Worm (Caenorhabditis elegans) whole organism, late embryonic: ENCODE measurements around the gene ZK637.14.

Experiments used
- F13H6.1 ChIP-seq: sonication (generic microtip); optimal IDR thresholded peaks from 2 replicates; lab custom pipeline; 2016; ENCODE audit warnings: missing genetic modification characterization, missing compliant biosample characterization
- T23F11.4 ChIP-seq: fragments of 200-800 bp; sonication (Bioruptor generic); optimal IDR thresholded peaks from 2 replicates; lab custom pipeline; 2018; ENCODE audit warnings: mild to moderate bottlenecking, missing genetic modification characterization, missing compliant biosample characterization
- ahr-1 ChIP-seq: sonication (generic microtip); optimal IDR thresholded peaks from 2 replicates; lab custom pipeline; 2016; ENCODE audit warnings: missing genetic modification characterization, missing compliant biosample characterization
- ceh-22 ChIP-seq: sonication (generic microtip); optimal IDR thresholded peaks from 2 replicates; lab custom pipeline; 2017; ENCODE audit warnings: missing biosample characterization, missing genetic modification characterization
- ceh-24 ChIP-seq: sonication (generic microtip); optimal IDR thresholded peaks from 2 replicates; lab custom pipeline; 2016; ENCODE audit warnings: mild to moderate bottlenecking, missing genetic modification characterization, missing compliant biosample characterization
- ceh-30 ChIP-seq: fragments of 150-350 bp; optimal IDR thresholded peaks from 2 replicates; lab custom pipeline; 2014; ENCODE audit warnings: missing biosample characterization, missing genetic modification characterization
- ceh-31 ChIP-seq: sonication (generic microtip); optimal IDR thresholded peaks from 2 replicates; lab custom pipeline; 2016; ENCODE audit warnings: missing genetic modification characterization, missing compliant biosample characterization
- ceh-34 ChIP-seq: sonication (generic microtip); optimal IDR thresholded peaks from 2 replicates; lab custom pipeline; 2016; ENCODE audit warnings: mild to moderate bottlenecking, missing genetic modification characterization, missing compliant biosample characterization
- ceh-45 ChIP-seq: fragments of 200-800 bp; sonication (Bioruptor generic); IDR thresholded peaks from 2 replicates; pipeline ENCODE4 v1.3.6; 2022; ENCODE audit warnings: missing genetic modification reagents, missing genetic modification characterization, missing compliant biosample characterization
- ceh-48 ChIP-seq: sonication (generic microtip); optimal IDR thresholded peaks from 2 replicates; lab custom pipeline; 2016; ENCODE audit warnings: missing genetic modification characterization, inconsistent platforms, missing compliant biosample characterization
- che-1 ChIP-seq: sonication (generic microtip); optimal IDR thresholded peaks from 2 replicates; lab custom pipeline; 2016; ENCODE audit warnings: mild to moderate bottlenecking, missing genetic modification characterization, missing compliant biosample characterization
- dmd-4 ChIP-seq: sonication (generic microtip); optimal IDR thresholded peaks from 2 replicates; lab custom pipeline; 2016; ENCODE audit warnings: borderline replicate concordance, missing genetic modification characterization, missing compliant biosample characterization
- dve-1 ChIP-seq: sonication (generic microtip); optimal IDR thresholded peaks from 2 replicates; lab custom pipeline; 2017; ENCODE audit warnings: antibody characterized with exemption, mild to moderate bottlenecking, missing genetic modification characterization, missing compliant biosample characterization
- elt-4 ChIP-seq: sonication (generic microtip); optimal IDR thresholded peaks from 2 replicates; lab custom pipeline; 2016; ENCODE audit warnings: missing genetic modification characterization, missing compliant biosample characterization
- eyg-1 ChIP-seq: sonication (generic microtip); optimal IDR thresholded peaks from 2 replicates; lab custom pipeline; 2016; ENCODE audit warnings: missing genotype, missing genetic modification characterization, missing compliant biosample characterization
- fax-1 ChIP-seq: sonication (generic microtip); optimal IDR thresholded peaks from 2 replicates; lab custom pipeline; 2016; ENCODE audit warnings: missing genotype, missing genetic modification characterization, missing compliant biosample characterization
- hlh-13 ChIP-seq: fragments of 200-800 bp; sonication (Bioruptor generic); optimal IDR thresholded peaks from 2 replicates; lab custom pipeline; 2018; ENCODE audit warnings: mild to moderate bottlenecking, missing genetic modification characterization, missing compliant biosample characterization
- hlh-30 ChIP-seq: sonication (generic microtip); optimal IDR thresholded peaks from 2 replicates; lab custom pipeline; 2017; ENCODE audit warnings: antibody characterized with exemption, missing genetic modification characterization, missing compliant biosample characterization; ENCODE audit not compliant: insufficient read depth
- hlh-6 ChIP-seq: sonication (generic microtip); optimal IDR thresholded peaks from 2 replicates; lab custom pipeline; 2016; ENCODE audit warnings: missing genotype, missing genetic modification characterization, missing compliant biosample characterization
- hlh-8 ChIP-seq: sonication (generic microtip); optimal IDR thresholded peaks from 2 replicates; lab custom pipeline; 2016; ENCODE audit warnings: missing genotype, missing genetic modification characterization, missing compliant biosample characterization
- lim-6 ChIP-seq: sonication (generic microtip); optimal IDR thresholded peaks from 2 replicates; lab custom pipeline; 2016; ENCODE audit warnings: missing genetic modification characterization, missing compliant biosample characterization
- madf-2 ChIP-seq: sonication (generic microtip); optimal IDR thresholded peaks from 2 replicates; lab custom pipeline; 2017; ENCODE audit warnings: missing genetic modification characterization, missing compliant biosample characterization
- nfya-1 ChIP-seq: sonication (generic microtip); optimal IDR thresholded peaks from 2 replicates; lab custom pipeline; 2017; ENCODE audit warnings: missing genetic modification characterization, mild to moderate bottlenecking, missing compliant biosample characterization, antibody characterized with exemption, moderate library complexity
- nhr-11 ChIP-seq: fragments of 150-350 bp; optimal IDR thresholded peaks from 2 replicates; lab custom pipeline; 2014; ENCODE audit warnings: missing biosample characterization, missing genetic modification characterization
- nhr-232 ChIP-seq: sonication (generic microtip); optimal IDR thresholded peaks from 2 replicates; lab custom pipeline; 2016; ENCODE audit warnings: missing genetic modification characterization, missing compliant biosample characterization
- npax-4 ChIP-seq: sonication (generic microtip); optimal IDR thresholded peaks from 2 replicates; lab custom pipeline; 2016; ENCODE audit warnings: missing genetic modification characterization, missing compliant biosample characterization
- odd-2 ChIP-seq: sonication (generic microtip); optimal IDR thresholded peaks from 2 replicates; lab custom pipeline; 2017; ENCODE audit warnings: antibody characterized with exemption, mild to moderate bottlenecking, missing genetic modification characterization, missing compliant biosample characterization
- pax-1 ChIP-seq: fragments of 150-350 bp; optimal IDR thresholded peaks from 2 replicates; lab custom pipeline; 2014; ENCODE audit warnings: missing biosample characterization, missing genetic modification characterization
- pha-2 ChIP-seq: sonication (generic microtip); optimal IDR thresholded peaks from 2 replicates; lab custom pipeline; 2017; ENCODE audit warnings: mild to moderate bottlenecking, missing genetic modification characterization, missing compliant biosample characterization
- pha-4 ChIP-seq: fragments of 150-350 bp; optimal IDR thresholded peaks from 2 replicates; lab custom pipeline; 2018; ENCODE audit warnings: missing biosample characterization, missing genetic modification reagents, missing genetic modification characterization
- pros-1 ChIP-seq: fragments of 150-350 bp; optimal IDR thresholded peaks from 2 replicates; lab custom pipeline; 2014; ENCODE audit warnings: missing biosample characterization, missing genetic modification reagents, missing genetic modification characterization
- ref-2 ChIP-seq: sonication (generic microtip); optimal IDR thresholded peaks from 2 replicates; lab custom pipeline; 2016; ENCODE audit warnings: missing genetic modification characterization, missing compliant biosample characterization
- sox-4 ChIP-seq: sonication (generic microtip); optimal IDR thresholded peaks from 2 replicates; lab custom pipeline; 2017; ENCODE audit warnings: mild to moderate bottlenecking, missing genetic modification characterization, inconsistent platforms, missing compliant biosample characterization
- syd-9 ChIP-seq: sonication (generic microtip); optimal IDR thresholded peaks from 2 replicates; lab custom pipeline; 2016; ENCODE audit warnings: mild to moderate bottlenecking, missing genetic modification characterization, moderate library complexity, missing compliant biosample characterization
- tbx-2 ChIP-seq: sonication (generic microtip); optimal IDR thresholded peaks from 2 replicates; lab custom pipeline; 2016; ENCODE audit warnings: missing genetic modification characterization, missing compliant biosample characterization
- tbx-7 ChIP-seq: sonication (generic microtip); optimal IDR thresholded peaks from 2 replicates; lab custom pipeline; 2016; ENCODE audit warnings: missing genotype, missing genetic modification characterization, missing compliant biosample characterization
- unc-3 ChIP-seq, 2 experiments: fragments of 200-800 bp in 1 of 2; sonication (Bioruptor generic) in 1 of 2; sonication (generic microtip) in 1 of 2; conservative IDR thresholded peaks in 1 of 2; optimal IDR thresholded peaks in 1 of 2; 2 replicates each; pipeline versions ENCODE4 v1.3.6 to Lab custom; 2016 to 2022; ENCODE audit warnings: missing compliant biosample characterization in 2 of 2, missing genetic modification characterization in 2 of 2, missing genetic modification reagents in 1 of 2
- unc-42 ChIP-seq: sonication (generic microtip); optimal IDR thresholded peaks from 2 replicates; lab custom pipeline; 2016; ENCODE audit warnings: missing genotype, missing genetic modification characterization, missing compliant biosample characterization
- unc-55 ChIP-seq: sonication (generic microtip); optimal IDR thresholded peaks from 2 replicates; lab custom pipeline; 2017; ENCODE audit warnings: missing biosample characterization, missing genetic modification reagents, missing genetic modification characterization

Gene ZK637.14

DNA sequence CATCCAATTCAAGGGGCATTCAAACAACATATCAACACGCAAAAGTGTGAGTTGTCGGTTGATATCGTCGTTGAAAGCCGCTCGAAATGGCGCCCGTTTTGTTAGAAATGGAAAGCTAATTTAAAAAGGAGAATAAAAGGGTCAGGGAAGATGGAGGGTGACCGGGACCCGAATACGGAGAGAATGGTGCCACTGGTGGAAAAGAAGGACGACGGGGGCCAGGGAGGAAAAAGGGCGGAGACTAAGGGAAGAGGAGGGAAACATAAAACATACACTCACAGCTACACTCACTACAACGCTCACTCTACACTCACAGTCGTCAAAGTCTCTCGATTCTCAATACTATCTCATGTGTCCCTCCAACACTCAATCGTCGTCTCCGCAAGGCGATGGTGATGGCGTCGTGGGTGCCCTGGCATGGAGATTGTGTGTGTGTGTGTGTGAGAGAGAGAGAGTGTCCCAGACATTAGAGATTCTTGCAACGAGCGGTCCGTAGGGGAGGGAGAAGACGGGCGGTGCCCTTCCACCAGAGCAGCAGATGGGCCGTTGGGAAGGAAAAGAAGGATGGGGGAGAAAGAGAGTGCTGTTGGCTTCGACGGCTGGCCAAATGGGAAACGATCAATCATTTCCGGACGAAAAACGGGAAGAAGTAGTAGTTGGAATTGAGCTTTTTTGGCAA, 14.8 kb downstream of the ZK637.14 start (continued):
- peak; percentile 7 for TF ChIP-seq nhr-232 (tag; lab: Kevin White, UChicago)
- no peak for TF ChIP-seq npax-4 (tag; lab: Kevin White, UChicago)
- TF ChIP-seq fax-1, result no peak
- peak; percentile 17 for TF ChIP-seq madf-2 (tag; lab: Kevin White, UChicago)
- peak; percentile 23 for TF ChIP-seq che-1 (tag; lab: Kevin White, UChicago)
- TF ChIP-seq pros-1 (tag; lab: Kevin White, UChicago), result peak; percentile 85
- peak; percentile 86 for TF ChIP-seq syd-9 (tag; lab: Kevin White, UChicago)
- no peak for TF ChIP-seq pha-2
- TF ChIP-seq T23F11.4, result peak; percentile 63
- TF ChIP-seq hlh-8 (tag; lab: Kevin White, UChicago), result peak; percentile 75
- peak; percentile 6 for TF ChIP-seq tbx-7 (tag; lab: Kevin White, UChicago)
- TF ChIP-seq ceh-24, result no peak
- peak; percentile 70 for TF ChIP-seq hlh-30 (tag; lab: Kevin White, UChicago)
- TF ChIP-seq tbx-2, result peak; percentile 90
- no peak for TF ChIP-seq dve-1 (tag; lab: Kevin White, UChicago)
- TF ChIP-seq ceh-30 (tag; lab: Kevin White, UChicago), result no peak

DNA sequence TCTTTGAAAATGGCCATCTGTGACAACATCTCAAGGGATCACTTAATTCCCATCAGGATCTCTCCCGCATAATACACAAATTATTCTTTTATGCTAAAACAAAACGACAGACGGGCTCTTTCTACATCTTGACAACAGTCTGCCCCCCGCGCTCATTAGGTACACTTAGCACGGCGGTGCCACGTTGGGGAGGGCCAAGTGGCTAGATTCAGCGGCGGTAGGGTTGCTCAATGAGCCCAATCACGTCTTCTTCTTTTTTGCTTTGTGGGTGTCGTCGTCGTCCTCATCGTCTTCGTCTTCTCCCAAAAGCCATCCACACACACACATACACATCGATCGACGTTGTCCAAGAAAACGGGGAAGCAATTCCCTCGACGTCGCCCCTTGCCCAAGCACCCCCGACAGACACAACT, 15.9 kb downstream of the ZK637.14 start:
- TF ChIP-seq odd-2 (tag; lab: Kevin White, UChicago), result no peak
- no peak for TF ChIP-seq pax-1 (tag; lab: Kevin White, UChicago)
- no peak for TF ChIP-seq tbx-2
- TF ChIP-seq pha-2, result no peak
- TF ChIP-seq unc-3 (GFP tag; conservative IDR thresholded peaks at IDR 0.05; lab: Robert Waterston, UW), result no peak
- peak; percentile 47 for TF ChIP-seq unc-3 (tag; optimal IDR thresholded peaks at IDR 0.05; lab: Kevin White, UChicago)
- TF ChIP-seq hlh-30 (tag; lab: Kevin White, UChicago), result no peak
- peak; percentile 26 for TF ChIP-seq hlh-6 (tag; lab: Kevin White, UChicago)
- no peak for TF ChIP-seq ahr-1
- TF ChIP-seq sox-4 (tag; lab: Kevin White, UChicago), result peak; percentile 1
- no peak for TF ChIP-seq ceh-45 (GFP tag; lab: Robert Waterston, UW)
- TF ChIP-seq lim-6 (tag; lab: Kevin White, UChicago), result no peak
- TF ChIP-seq ceh-22, result no peak
- peak; percentile 5 for TF ChIP-seq syd-9 (tag; lab: Kevin White, UChicago)
- no peak for TF ChIP-seq dmd-4
- peak; percentile 36 for TF ChIP-seq ceh-31 (tag; lab: Kevin White, UChicago)
- TF ChIP-seq unc-55, result no peak
- TF ChIP-seq eyg-1, result peak; percentile 43
- no peak for TF ChIP-seq ceh-24
- TF ChIP-seq pha-4, result no peak
- peak; percentile 57 for TF ChIP-seq ceh-48 (tag; lab: Kevin White, UChicago)
- no peak for TF ChIP-seq nhr-11 (tag; lab: Kevin White, UChicago)
- TF ChIP-seq nfya-1 (tag; lab: Kevin White, UChicago), result peak; percentile 37
- no peak for TF ChIP-seq madf-2 (tag; lab: Kevin White, UChicago)
- TF ChIP-seq elt-4, result no peak
- no peak for TF ChIP-seq hlh-13 (GFP tag; lab: Kevin White, UChicago)
- TF ChIP-seq unc-42 (tag; lab: Kevin White, UChicago), result peak; percentile 73
- peak; percentile 2 for TF ChIP-seq ref-2
- TF ChIP-seq ceh-34 (tag; lab: Kevin White, UChicago), result no peak
- TF ChIP-seq, all 69 proteins: peak for 10

- no peak for TF ChIP-seq F13H6.1 (tag; lab: Kevin White, UChicago)
- no peak for TF ChIP-seq ceh-30 (tag; lab: Kevin White, UChicago)
Measured at ce11 chrIII:8869663-8870062, 19.3 kb downstream of the ZK637.14 start.
